Fruit fly (Drosophila melanogaster) whole organism, wandering third instar larva: ENCODE data around the gene acj6.

Source experiments
- HLH106 ChIP-seq: fragments of 200-800 bp; optimal IDR thresholded peaks from 3 replicates; lab custom pipeline; 2019; ENCODE audit warnings: missing biosample characterization, mild to moderate bottlenecking, missing genetic modification characterization, moderate library complexity
- Vsx2 ChIP-seq: fragments of 200-300, 225-300 bp; sonication (Bioruptor generic); optimal IDR thresholded peaks from 2 replicates; lab custom pipeline; 2018; ENCODE audit warnings: missing biosample characterization, missing genetic modification characterization; ENCODE audit not compliant: partially characterized antibody
- br ChIP-seq: fragments of 200-800 bp; sonication (Bioruptor generic); optimal IDR thresholded peaks from 2 replicates; lab custom pipeline; 2016; ENCODE audit warnings: missing biosample characterization, missing genetic modification characterization
- brk ChIP-seq: fragments of 200-800 bp; sonication (Bioruptor generic); optimal IDR thresholded peaks from 2 replicates; lab custom pipeline; 2016; ENCODE audit warnings: missing biosample characterization, mild to moderate bottlenecking, missing genetic modification characterization
- fru ChIP-seq: fragments of 200-800 bp; sonication (Bioruptor generic); optimal IDR thresholded peaks from 3 replicates; lab custom pipeline; 2016; ENCODE audit warnings: missing biosample characterization, mild to moderate bottlenecking, missing genetic modification characterization
- h ChIP-seq: fragments of 200-800 bp; sonication (Bioruptor generic); optimal IDR thresholded peaks from 3 replicates; lab custom pipeline; 2016; ENCODE audit warnings: missing biosample characterization, mild to moderate bottlenecking, missing genetic modification characterization
- tai ChIP-seq: sonication (Bioruptor generic); optimal IDR thresholded peaks from 2 replicates; lab custom pipeline; 2016; ENCODE audit warnings: missing biosample characterization, missing genetic modification characterization

DNA sequence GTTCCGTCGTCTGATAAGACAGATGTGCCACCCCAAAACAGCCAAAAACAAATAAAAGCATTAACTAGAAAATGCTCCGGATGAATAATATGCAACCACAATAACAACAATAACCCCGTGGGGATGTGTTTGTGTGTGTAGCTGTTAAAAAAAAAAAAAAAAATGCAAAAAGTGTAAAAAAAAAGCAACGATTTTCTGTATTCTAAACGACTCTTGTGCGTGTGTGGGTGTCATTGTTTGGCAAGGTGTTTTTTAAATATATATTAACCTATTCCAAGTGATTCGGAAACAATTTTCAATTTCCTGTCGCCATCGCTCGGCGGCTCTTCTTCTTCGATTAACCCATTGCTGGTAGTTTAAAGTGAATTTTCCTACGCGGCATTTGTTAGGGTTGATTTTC, 58.3 kb downstream of the acj6 start:
- no peak for TF ChIP-seq fru
- TF ChIP-seq brk (GFP tag; lab: Kevin White, UChicago) = no peak
- no peak for TF ChIP-seq br (GFP tag; lab: Kevin White, UChicago)
- no peak for TF ChIP-seq tai
- TF ChIP-seq Vsx2 (GFP tag; lab: Kevin White, UChicago) = no peak
- TF ChIP-seq h (GFP tag; lab: Kevin White, UChicago) = no peak
- TF ChIP-seq HLH106 = no peak
